Worm (Caenorhabditis elegans) whole organism, L3 larva: ENCODE results near the gene Y6D1A.2.

Experiments
- ama-1 ChIP-seq: fragments of 150-350 bp; optimal IDR thresholded peaks from 2 replicates; lab custom pipeline; 2018
- ceh-82 ChIP-seq: fragments of 150-350 bp; optimal IDR thresholded peaks from 2 replicates; lab custom pipeline; 2014; ENCODE audit warnings: missing biosample characterization, missing genetic modification characterization
- fkh-10 ChIP-seq: sonication (generic microtip); optimal IDR thresholded peaks from 2 replicates; lab custom pipeline; 2017; ENCODE audit warnings: missing biosample characterization, missing genetic modification reagents, missing genetic modification characterization
- lin-39 ChIP-seq: fragments of 150-350 bp; optimal IDR thresholded peaks from 2 replicates; lab custom pipeline; 2018; ENCODE audit warnings: missing biosample characterization, missing genetic modification reagents, missing genetic modification characterization
- lsy-12 ChIP-seq: sonication (generic microtip); optimal IDR thresholded peaks from 2 replicates; lab custom pipeline; 2016; ENCODE audit warnings: mild to moderate bottlenecking, missing genetic modification characterization, missing compliant biosample characterization
- mdl-1 ChIP-seq: fragments of 150-350 bp; optimal IDR thresholded peaks from 2 replicates; lab custom pipeline; 2014; ENCODE audit warnings: missing biosample characterization, missing genetic modification characterization
- snpc-4 ChIP-seq: fragments of 150-350 bp; optimal IDR thresholded peaks from 2 replicates; lab custom pipeline; 2014; ENCODE audit warnings: missing biosample characterization, missing genetic modification characterization
- unc-62 ChIP-seq: fragments of 150-350 bp; sonication (generic microtip); optimal IDR thresholded peaks from 4 replicates; lab custom pipeline; 2014; ENCODE audit warnings: missing biosample characterization, missing genetic modification reagents, missing genetic modification characterization

- TF ChIP-seq lin-39 (tag; lab: Kevin White, UChicago) = no peak
- TF ChIP-seq mdl-1 (tag; lab: Kevin White, UChicago) = no peak
- TF ChIP-seq ama-1 (lab: Kevin White, UChicago) = no peak
- no peak for TF ChIP-seq snpc-4
- TF ChIP-seq fkh-10 = no peak
- TF ChIP-seq unc-62 (GFP tag; lab: Kevin White, UChicago) = no peak
- no peak for TF ChIP-seq ceh-82 (tag; lab: Kevin White, UChicago)
- no peak for TF ChIP-seq lsy-12 (tag; lab: Kevin White, UChicago)
Measured at ce11 chrII:11856361-11856760, 36.6 kb upstream of the Y6D1A.2 start, which contains the start of gene clh-1.
